Worm (Caenorhabditis elegans): ENCODE data around the gene T24A6.1.

Gene T24A6.1

ce11 chrV:3580385-3580784, 21.5 kb downstream of the T24A6.1 start:
- TF ChIP-seq fos-1 (tag; optimal IDR thresholded peaks at IDR 0.05) (peak; percentile 51), ceh-82 (tag; optimal IDR thresholded peaks at IDR 0.05) (no peak)

ce11 chrV:3581034-3581433, 22.2 kb downstream of the T24A6.1 start:
- TF ChIP-seq nhr-129 (tag; optimal IDR thresholded peaks at IDR 0.05) (peak; percentile 11), zag-1 (tag; optimal IDR thresholded peaks at IDR 0.05) (no peak)

- no peak for TF ChIP-seq ztf-1 (GFP tag; conservative IDR thresholded peaks at IDR 0.05)
- no peak for TF ChIP-seq lin-11 (tag; optimal IDR thresholded peaks at IDR 0.05)
- TF ChIP-seq gmeb-1 (tag; optimal IDR thresholded peaks at IDR 0.05) = no peak
- no peak for TF ChIP-seq mab-5 (tag; optimal IDR thresholded peaks at IDR 0.05)
- no peak for TF ChIP-seq sma-3 (GFP tag; optimal IDR thresholded peaks at IDR 0.05)
- TF ChIP-seq lin-39 (tag; optimal IDR thresholded peaks at IDR 0.05) = no peak
- TF ChIP-seq C34F6.9 (tag; optimal IDR thresholded peaks at IDR 0.05) = no peak
- no peak for TF ChIP-seq alr-1 (tag; optimal IDR thresholded peaks at IDR 0.05)
- TF ChIP-seq ceh-82 (tag; optimal IDR thresholded peaks at IDR 0.05) = no peak
- TF ChIP-seq R02D3.7 (tag; optimal IDR thresholded peaks at IDR 0.05) = no peak
- TF ChIP-seq nhr-237 (tag; optimal IDR thresholded peaks at IDR 0.05) = no peak
Measured at ce11 chrV:3581643-3582042, 22.8 kb downstream of the T24A6.1 start.

DNA sequence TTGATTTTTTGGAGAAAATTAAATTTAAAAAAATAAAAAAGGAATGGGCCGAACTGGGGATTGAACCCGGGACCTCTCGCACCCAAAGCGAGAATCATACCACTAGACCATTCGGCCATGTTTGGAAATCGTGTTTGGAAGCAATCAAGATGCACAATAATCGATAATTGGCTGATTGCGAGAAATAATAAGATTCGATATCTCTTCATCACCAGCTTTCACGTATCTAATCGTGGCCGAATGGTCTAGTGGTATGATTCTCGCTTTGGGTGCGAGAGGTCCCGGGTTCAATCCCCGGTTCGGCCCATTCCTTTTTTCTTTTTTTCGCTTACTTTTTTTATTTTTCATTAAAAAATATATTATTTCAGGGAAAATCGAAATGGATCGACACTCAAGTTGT, 23.2 kb downstream of the T24A6.1 start:
- TF ChIP-seq skn-1 (tag; optimal IDR thresholded peaks at IDR 0.05) (no peak), sma-9 (GFP tag; optimal IDR thresholded peaks at IDR 0.05) (peak; percentile 21), sma-9 (tag; optimal IDR thresholded peaks at IDR 0.05) (no peak)

DNA sequence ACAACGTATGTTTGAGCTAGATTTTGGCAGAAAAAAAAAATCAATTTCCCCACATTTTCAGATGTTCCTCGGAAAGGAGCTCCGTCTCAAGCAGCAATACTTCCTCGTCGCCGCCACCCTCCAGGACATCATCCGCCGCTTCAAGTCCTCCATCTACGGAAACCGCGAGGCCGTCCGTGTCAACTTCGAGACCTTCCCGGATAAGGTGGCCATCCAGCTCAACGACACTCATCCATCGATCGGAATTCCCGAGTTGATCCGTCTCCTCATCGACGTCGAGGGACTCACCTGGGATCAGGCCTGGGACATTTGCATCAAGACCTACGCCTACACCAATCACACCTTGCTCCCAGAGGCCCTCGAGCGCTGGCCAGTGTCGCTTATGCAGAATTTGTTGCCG, 23.8 kb downstream of the T24A6.1 start:
- TF ChIP-seq unc-55 (GFP tag; optimal IDR thresholded peaks at IDR 0.05) = no peak
- TF ChIP-seq sma-3 (GFP tag; optimal IDR thresholded peaks at IDR 0.05) = no peak
- no peak for TF ChIP-seq zag-1 (tag; optimal IDR thresholded peaks at IDR 0.05)
- TF ChIP-seq sem-4 (tag; optimal IDR thresholded peaks at IDR 0.05) = no peak
- TF ChIP-seq nhr-6 (tag; optimal IDR thresholded peaks at IDR 0.05) = no peak
- TF ChIP-seq snpc-4 (tag; optimal IDR thresholded peaks at IDR 0.05) = no peak
- TF ChIP-seq ZK546.5 (tag; optimal IDR thresholded peaks at IDR 0.05) = no peak
- no peak for TF ChIP-seq aly-2 (tag; optimal IDR thresholded peaks at IDR 0.05)
- no peak for TF ChIP-seq nhr-21 (tag; optimal IDR thresholded peaks at IDR 0.05)
- no peak for TF ChIP-seq ceh-82 (tag; optimal IDR thresholded peaks at IDR 0.05)
- no peak for TF ChIP-seq R02D3.7 (tag; optimal IDR thresholded peaks at IDR 0.05)
- TF ChIP-seq ceh-16 (tag; optimal IDR thresholded peaks at IDR 0.05) = no peak
- no peak for TF ChIP-seq nhr-10 (tag; optimal IDR thresholded peaks at IDR 0.05)
- no peak for TF ChIP-seq nhr-77 (tag; optimal IDR thresholded peaks at IDR 0.05)
- no peak for TF ChIP-seq crh-2 (tag; optimal IDR thresholded peaks at IDR 0.05)
- TF ChIP-seq peb-1 (tag; optimal IDR thresholded peaks at IDR 0.05) = no peak

DNA sequence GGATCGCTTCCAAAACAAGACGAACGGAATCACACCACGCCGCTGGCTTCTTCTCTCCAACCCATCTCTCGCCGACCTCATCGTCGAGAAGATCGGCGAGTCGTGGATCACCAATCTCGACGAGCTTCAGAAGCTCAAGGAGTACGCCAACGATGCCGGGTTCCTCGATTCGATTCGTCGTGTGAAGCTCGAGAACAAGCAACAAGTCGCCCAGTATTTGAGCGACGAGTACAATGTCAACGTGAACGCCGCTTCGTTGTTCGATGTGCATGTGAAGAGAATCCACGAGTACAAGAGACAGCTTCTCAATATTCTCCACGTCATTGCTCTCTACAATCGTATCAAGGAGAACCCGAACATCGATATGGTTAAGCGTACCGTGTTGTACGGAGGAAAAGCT, 24.8 kb downstream of the T24A6.1 start:
- TF ChIP-seq zag-1 (tag; optimal IDR thresholded peaks at IDR 0.05) (no peak), nhr-11 (tag; optimal IDR thresholded peaks at IDR 0.05) (no peak), alr-1 (tag; optimal IDR thresholded peaks at IDR 0.05) (no peak)

ce11 chrV:3585011-3585410, 26.2 kb downstream of the T24A6.1 start:
- TF ChIP-seq nhr-10 (tag; optimal IDR thresholded peaks at IDR 0.05) (no peak), gmeb-1 (tag; optimal IDR thresholded peaks at IDR 0.05) (no peak), dmd-4 (tag; optimal IDR thresholded peaks at IDR 0.05) (no peak), ama-1 (optimal IDR thresholded peaks at IDR 0.05) (no peak), sma-3 (GFP tag; optimal IDR thresholded peaks at IDR 0.05) (no peak), ztf-4 (tag; optimal IDR thresholded peaks at IDR 0.05) (no peak), ceh-16 (tag; optimal IDR thresholded peaks at IDR 0.05) (no peak), nhr-6 (tag; optimal IDR thresholded peaks at IDR 0.05) (no peak), lin-11 (tag; optimal IDR thresholded peaks at IDR 0.05) (no peak), ceh-82 (tag; optimal IDR thresholded peaks at IDR 0.05) (no peak), unc-55 (GFP tag; optimal IDR thresholded peaks at IDR 0.05) (no peak), nhr-237 (tag; optimal IDR thresholded peaks at IDR 0.05) (no peak), R02D3.7 (tag; optimal IDR thresholded peaks at IDR 0.05) (no peak), nhr-129 (tag; optimal IDR thresholded peaks at IDR 0.05) (no peak), sem-4 (tag; optimal IDR thresholded peaks at IDR 0.05) (no peak), mab-5 (tag; optimal IDR thresholded peaks at IDR 0.05) (no peak), unc-39 (tag; optimal IDR thresholded peaks at IDR 0.05) (no peak), snpc-4 (tag; optimal IDR thresholded peaks at IDR 0.05) (no peak), ZK546.5 (tag; optimal IDR thresholded peaks at IDR 0.05) (no peak)

Data from whole organism, L2 larva.